Fruit fly (Drosophila melanogaster) whole organism, embryonic: ENCODE measurements around the gene Ir21a.

ENCODE experiments used
- Ada2b ChIP-seq: fragments of 200-800 bp; sonication (Bioruptor generic); IDR thresholded peaks from 2 replicates; pipeline ENCODE4 v1.3.6; 2022; ENCODE audit warnings: missing biosample characterization, missing genetic modification characterization
- CG10565 ChIP-seq: fragments of 200-800 bp; sonication (Bioruptor generic); optimal IDR thresholded peaks from 3 replicates; lab custom pipeline; 2016; ENCODE audit warnings: missing biosample characterization, mild to moderate bottlenecking, missing genetic modification characterization
- CG12071 ChIP-seq: fragments of 200-800 bp; sonication (Bioruptor generic); optimal IDR thresholded peaks from 3 replicates; lab custom pipeline; 2018; ENCODE audit warnings: missing biosample characterization, mild to moderate bottlenecking, missing genetic modification characterization
- CG12155 ChIP-seq: fragments of 200-800 bp; sonication (Bioruptor generic); optimal IDR thresholded peaks from 3 replicates; lab custom pipeline; 2016; ENCODE audit warnings: missing biosample characterization, missing genetic modification characterization
- CG14050 ChIP-seq: fragments of 200-800 bp; sonication (Bioruptor generic); IDR thresholded peaks from 3 replicates; pipeline ENCODE4 v1.3.6; 2022; ENCODE audit warnings: missing biosample characterization, missing genetic modification characterization
- CG15269 ChIP-seq: fragments of 200-800 bp; sonication (Bioruptor generic); optimal IDR thresholded peaks from 2 replicates; lab custom pipeline; 2018; ENCODE audit warnings: missing biosample characterization, mild to moderate bottlenecking, missing genetic modification characterization, moderate library complexity
- CG15514 ChIP-seq: fragments of 200-800 bp; sonication (Bioruptor generic); optimal IDR thresholded peaks from 3 replicates; lab custom pipeline; 2017; ENCODE audit warnings: missing biosample characterization, missing genetic modification characterization, mild to moderate bottlenecking, moderate library complexity, missing genetic modification reagents
- CG16779 ChIP-seq: fragments of 200-800 bp; sonication (Bioruptor generic); IDR thresholded peaks from 2 replicates; pipeline ENCODE4 v1.3.6; 2022; ENCODE audit warnings: missing biosample characterization, missing genetic modification characterization
- CG2199 ChIP-seq: fragments of 200-800 bp; sonication (Bioruptor generic); IDR thresholded peaks from 3 replicates; pipeline ENCODE4 v1.3.6; 2022; ENCODE audit warnings: missing biosample characterization, missing genetic modification characterization
- CG31388 ChIP-seq: fragments of 200-800 bp; sonication (Bioruptor generic); optimal IDR thresholded peaks from 2 replicates; lab custom pipeline; 2016; ENCODE audit warnings: missing biosample characterization, missing genetic modification characterization
- CG32532 ChIP-seq: fragments of 200-800 bp; sonication (Bioruptor generic); IDR thresholded peaks from 2 replicates; pipeline ENCODE4 v1.3.6; 2022; ENCODE audit warnings: missing biosample characterization, missing genetic modification characterization
- CG32767 ChIP-seq: fragments of 200-800 bp; sonication (Bioruptor generic); IDR thresholded peaks from 2 replicates; pipeline ENCODE4 v1.3.6; 2022; ENCODE audit warnings: missing biosample characterization, missing genetic modification characterization
- CG3281 ChIP-seq: fragments of 200-800 bp; sonication (Bioruptor generic); optimal IDR thresholded peaks from 3 replicates; lab custom pipeline; 2017; ENCODE audit warnings: missing biosample characterization, mild to moderate bottlenecking, missing genetic modification characterization
- CG3838 ChIP-seq: fragments of 200-800 bp; sonication (Bioruptor generic); optimal IDR thresholded peaks from 3 replicates; lab custom pipeline; 2016; ENCODE audit warnings: missing biosample characterization, missing genetic modification characterization
- CG3847 ChIP-seq: fragments of 200-800 bp; sonication (Bioruptor generic); IDR thresholded peaks from 2 replicates; pipeline ENCODE4 v1.3.6; 2022; ENCODE audit warnings: missing biosample characterization, missing genetic modification characterization
- CG5180 ChIP-seq: fragments of 200-800 bp; sonication (Bioruptor generic); optimal IDR thresholded peaks from 3 replicates; lab custom pipeline; 2017; ENCODE audit warnings: missing biosample characterization, missing genetic modification characterization, mild to moderate bottlenecking, moderate library complexity, missing genetic modification reagents
- CG8089 ChIP-seq: fragments of 200-800 bp; sonication (Bioruptor generic); optimal IDR thresholded peaks from 3 replicates; lab custom pipeline; 2016; ENCODE audit warnings: missing biosample characterization, missing genetic modification characterization
- Camta ChIP-seq: fragments of 200-800 bp; sonication (Bioruptor generic); optimal IDR thresholded peaks from 2 replicates; lab custom pipeline; 2016; ENCODE audit warnings: missing biosample characterization, missing genetic modification characterization
- Dek ChIP-seq: fragments of 200-800 bp; sonication (Bioruptor generic); optimal IDR thresholded peaks from 3 replicates; lab custom pipeline; 2019; ENCODE audit warnings: missing biosample characterization, mild to moderate bottlenecking, missing genetic modification characterization, moderate library complexity
- HHEX ChIP-seq: fragments of 200-800 bp; sonication (Bioruptor generic); optimal IDR thresholded peaks from 3 replicates; lab custom pipeline; 2017; ENCODE audit warnings: missing biosample characterization, mild to moderate bottlenecking, missing genetic modification characterization, missing genetic modification reagents
- HmgZ ChIP-seq: fragments of 200-800 bp; sonication (Bioruptor generic); optimal IDR thresholded peaks from 2 replicates; lab custom pipeline; 2018; ENCODE audit warnings: missing biosample characterization, mild to moderate bottlenecking, missing genetic modification characterization
- Max ChIP-seq: fragments of 200-800 bp; sonication (Bioruptor generic); optimal IDR thresholded peaks from 2 replicates; lab custom pipeline; 2016; ENCODE audit warnings: missing biosample characterization, mild to moderate bottlenecking, missing genetic modification characterization
- NC2α ChIP-seq: fragments of 200-800 bp; sonication (Bioruptor generic); optimal IDR thresholded peaks from 2 replicates; lab custom pipeline; 2016; ENCODE audit warnings: missing biosample characterization, missing genetic modification characterization
- NFAT ChIP-seq: fragments of 200-800 bp; sonication (Bioruptor generic); IDR thresholded peaks from 2 replicates; pipeline ENCODE4 v1.3.6; 2022; ENCODE audit warnings: missing biosample characterization, missing genetic modification characterization
- NfI ChIP-seq: fragments of 200-800 bp; sonication (Bioruptor generic); optimal IDR thresholded peaks from 3 replicates; lab custom pipeline; 2018; ENCODE audit warnings: missing biosample characterization, mild to moderate bottlenecking, missing genetic modification characterization, moderate library complexity
- Oli ChIP-seq: fragments of 200-800 bp; sonication (Bioruptor generic); optimal IDR thresholded peaks from 2 replicates; lab custom pipeline; 2018; ENCODE audit warnings: missing biosample characterization, mild to moderate bottlenecking, missing genetic modification characterization, moderate library complexity
- Opbp ChIP-seq: fragments of 200-800 bp; sonication (Bioruptor generic); IDR thresholded peaks from 3 replicates; pipeline ENCODE4 v1.3.6; 2022; ENCODE audit warnings: missing biosample characterization, missing genetic modification characterization; ENCODE audit not compliant: partially characterized antibody
- PHDP ChIP-seq: fragments of 200-800 bp; sonication (Bioruptor generic); optimal IDR thresholded peaks from 3 replicates; lab custom pipeline; 2018; ENCODE audit warnings: missing biosample characterization, mild to moderate bottlenecking, missing genetic modification characterization, moderate library complexity
- Sox102F ChIP-seq: fragments of 200-800 bp; sonication (Bioruptor generic); optimal IDR thresholded peaks from 2 replicates; lab custom pipeline; 2018; ENCODE audit warnings: missing biosample characterization, mild to moderate bottlenecking, missing genetic modification characterization, moderate library complexity
- Stat92E ChIP-seq, 3 experiments: fragments of >200 bp in 2 of 3; fragments of 200-800 bp in 1 of 3; sonication (Bioruptor generic) in 1 of 3; optimal IDR thresholded peaks; 2 replicates each; lab custom pipeline; 2017 to 2019; ENCODE audit warnings: missing biosample characterization in 3 of 3, missing genetic modification characterization in 3 of 3, mild to moderate bottlenecking in 1 of 3, moderate library complexity in 1 of 3
- ase ChIP-seq: fragments of 200-800 bp; sonication (Bioruptor generic); IDR thresholded peaks from 3 replicates; pipeline ENCODE4 v1.3.6; 2022; ENCODE audit warnings: missing biosample characterization, missing genetic modification characterization
- cas ChIP-seq: fragments of 200-800 bp; sonication (Bioruptor generic); IDR thresholded peaks from 2 replicates; pipeline ENCODE4 v1.3.6; 2022; ENCODE audit warnings: missing biosample characterization, missing genetic modification characterization
- ci ChIP-seq: fragments of 200-800 bp; sonication (Bioruptor generic); IDR thresholded peaks from 3 replicates; pipeline ENCODE4 v1.3.6; 2022; ENCODE audit warnings: missing biosample characterization, missing genetic modification characterization
- ems ChIP-seq: fragments of 200-800 bp; sonication (Bioruptor generic); optimal IDR thresholded peaks from 3 replicates; lab custom pipeline; 2016; ENCODE audit warnings: missing biosample characterization, missing genetic modification characterization
- en ChIP-seq: fragments of 200-800 bp; sonication (Bioruptor generic); optimal IDR thresholded peaks from 2 replicates; lab custom pipeline; 2016; ENCODE audit warnings: missing biosample characterization, missing genetic modification characterization
- gfzf ChIP-seq: fragments of 200-800 bp; sonication (Bioruptor generic); optimal IDR thresholded peaks from 2 replicates; lab custom pipeline; 2016; ENCODE audit warnings: missing biosample characterization, mild to moderate bottlenecking, missing genetic modification characterization, moderate library complexity
- gro ChIP-seq: fragments of 200-800 bp; sonication (Bioruptor generic); optimal IDR thresholded peaks from 2 replicates; lab custom pipeline; 2016; ENCODE audit warnings: missing biosample characterization, missing genetic modification characterization
- h ChIP-seq: fragments of >200 bp; optimal IDR thresholded peaks from 2 replicates; lab custom pipeline; 2017
- hbn ChIP-seq: fragments of 200-800 bp; sonication (Bioruptor generic); IDR thresholded peaks from 2 replicates; pipeline ENCODE4 v1.3.6; 2022; ENCODE audit warnings: missing biosample characterization, missing genetic modification characterization; ENCODE audit not compliant: partially characterized antibody
- her ChIP-seq: fragments of 200-800 bp; sonication (Bioruptor generic); optimal IDR thresholded peaks from 2 replicates; lab custom pipeline; 2016; ENCODE audit warnings: missing biosample characterization, missing genetic modification characterization
- lilli ChIP-seq: fragments of 200-800 bp; sonication (Bioruptor generic); optimal IDR thresholded peaks from 3 replicates; lab custom pipeline; 2016; ENCODE audit warnings: missing biosample characterization, missing genetic modification characterization
- lmd ChIP-seq: fragments of 200-800 bp; sonication (Bioruptor generic); IDR thresholded peaks from 2 replicates; pipeline ENCODE4 v1.3.6; 2022; ENCODE audit warnings: missing biosample characterization, missing genetic modification characterization
- mam ChIP-seq: fragments of 200-800 bp; sonication (Bioruptor generic); optimal IDR thresholded peaks from 3 replicates; lab custom pipeline; 2016; ENCODE audit warnings: missing biosample characterization, missing genetic modification characterization
- pan ChIP-seq, 4 experiments: fragments of >200 bp in 3 of 4; fragments of 200-800 bp in 1 of 4; sonication (Bioruptor generic) in 1 of 4; optimal IDR thresholded peaks in 3 of 4; IDR thresholded peaks in 1 of 4; 2 replicates each; pipeline versions ENCODE4 v1.3.6 to Lab custom; 2017 to 2022; ENCODE audit warnings: missing biosample characterization in 2 of 4, missing genetic modification characterization in 2 of 4, mixed read lengths in 1 of 4
- phol ChIP-seq: fragments of 200-800 bp; sonication (Bioruptor generic); optimal IDR thresholded peaks from 3 replicates; lab custom pipeline; 2018; ENCODE audit warnings: missing biosample characterization, mild to moderate bottlenecking, missing genetic modification characterization, moderate library complexity
- sisA ChIP-seq: fragments of 200-800 bp; sonication (Bioruptor generic); IDR thresholded peaks from 2 replicates; pipeline ENCODE4 v1.3.6; 2022; ENCODE audit warnings: missing biosample characterization, missing genetic modification characterization
- slbo ChIP-seq: fragments of 200-800 bp; sonication (Bioruptor generic); IDR thresholded peaks from 2 replicates; pipeline ENCODE4 v1.3.6; 2022; ENCODE audit warnings: missing biosample characterization, missing genetic modification characterization
- ttk ChIP-seq: fragments of 200-800 bp; sonication (Bioruptor generic); IDR thresholded peaks from 2 replicates; pipeline ENCODE4 v2.1.2; 2022; ENCODE audit warnings: missing biosample characterization, missing genetic modification characterization
- usp ChIP-seq: fragments of >200 bp; optimal IDR thresholded peaks from 2 replicates; lab custom pipeline; 2017; ENCODE audit warnings: missing biosample characterization, missing genetic modification characterization

Ir21a gene

DNA sequence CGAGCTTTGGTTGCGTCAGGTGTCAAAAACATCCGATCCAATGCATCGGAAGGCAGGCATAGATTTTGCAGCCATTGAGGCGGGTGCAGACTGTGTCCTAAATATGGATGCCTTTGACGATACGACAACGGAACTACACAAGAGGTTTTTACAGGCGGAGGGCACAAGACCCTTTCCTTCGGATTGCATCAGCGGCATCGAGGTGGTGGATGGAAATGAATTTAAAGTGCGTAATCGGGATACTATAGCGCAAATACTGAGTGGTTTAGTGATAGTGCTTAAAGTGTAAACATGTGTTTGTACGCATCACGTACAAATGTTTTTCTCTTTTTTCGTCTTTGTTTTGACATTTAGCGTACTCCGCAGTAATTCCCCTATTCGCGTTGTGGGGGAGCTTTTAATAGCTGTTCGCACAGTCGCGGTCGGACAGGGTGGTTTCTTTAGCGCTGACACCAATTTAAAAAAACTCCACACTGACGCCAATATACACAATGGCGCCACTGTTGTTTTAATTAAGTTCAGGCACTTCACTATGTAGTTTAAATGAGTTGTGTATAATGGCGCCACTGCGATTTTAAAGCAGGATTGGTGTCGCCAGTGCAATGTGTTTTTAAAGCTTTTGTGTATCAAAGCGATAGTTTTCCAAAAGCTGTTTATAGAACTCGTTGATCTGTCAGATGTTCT is 47.9 kb upstream of the Ir21a start (continued):
- peak; percentile 65 for TF ChIP-seq slbo (GFP tag; lab: Robert Waterston, UW)
- no peak for TF ChIP-seq Ada2b (GFP tag; lab: Robert Waterston, UW)
- peak; percentile 9 for TF ChIP-seq phol (tag; lab: Kevin White, UChicago)
- TF ChIP-seq CG32532 (GFP tag; lab: Robert Waterston, UW), result peak; percentile 82; the same call in 1 of the 2 replicates
- TF ChIP-seq CG15514 (GFP tag; lab: Kevin White, UChicago), result peak; percentile 75
- TF ChIP-seq Oli, result no peak
- TF ChIP-seq NC2α (GFP tag; lab: Kevin White, UChicago), result peak; percentile 1
- TF ChIP-seq CG12155, result peak; percentile 95
- TF ChIP-seq CG16779, result no peak
- TF ChIP-seq CG2199 (GFP tag; lab: Robert Waterston, UW), result 0 out of 3 replicates have a peak, but pooled peaks have one; percentile 62
- 0 out of 3 replicates have a peak, but pooled peaks have one; percentile 51 for TF ChIP-seq ase (GFP tag; lab: Robert Waterston, UW)
- TF ChIP-seq h, result no peak
- TF ChIP-seq Sox102F (GFP tag; lab: Kevin White, UChicago), result peak; percentile 47
- TF ChIP-seq CG10565, result no peak
- no peak for TF ChIP-seq pan (optimal IDR thresholded peaks at IDR 0.05; lab: Kevin White, UChicago)
- TF ChIP-seq pan (GFP tag; optimal IDR thresholded peaks at IDR 0.05 in 1 of 2, IDR thresholded peaks at IDR 0.05 in 1 of 2), result peak in 1 of 2 experiments; percentile 49
- TF ChIP-seq NfI (GFP tag; lab: Kevin White, UChicago), result peak; percentile 20
- TF ChIP-seq CG31388 (GFP tag; lab: Kevin White, UChicago), result no peak
- peak; percentile 29; the same call in 1 of the 2 replicates for TF ChIP-seq ttk
- TF ChIP-seq Camta (GFP tag; lab: Kevin White, UChicago), result peak; percentile 39
- TF ChIP-seq lmd (GFP tag; lab: Robert Waterston, UW), result peak; percentile 25; the same call in 1 of the 2 replicates
- peak; percentile 38 for TF ChIP-seq hbn (GFP tag; lab: Robert Waterston, UW)
- no peak for TF ChIP-seq sisA (GFP tag; lab: Robert Waterston, UW)
- no peak for TF ChIP-seq Max
- TF ChIP-seq CG32767 (GFP tag; lab: Robert Waterston, UW), result peak; percentile 49; the same call in 1 of the 2 replicates
- peak; percentile 52; the same call in 1 of the 2 replicates for TF ChIP-seq CG3847
- peak; percentile 15 for TF ChIP-seq CG15269 (tag; lab: Kevin White, UChicago)
- TF ChIP-seq CG12071 (GFP tag; lab: Kevin White, UChicago), result peak; percentile 27
- TF ChIP-seq HHEX (GFP tag; lab: Kevin White, UChicago), result peak; percentile 23
- peak; percentile 73; the same call in 1 of the 2 replicates for TF ChIP-seq NFAT (GFP tag; lab: Robert Waterston, UW)
- no peak for TF ChIP-seq CG3838 (GFP tag; lab: Kevin White, UChicago)
- peak; percentile 49 for TF ChIP-seq PHDP (tag; lab: Kevin White, UChicago)
- TF ChIP-seq gfzf, result peak; percentile 47
- TF ChIP-seq her (GFP tag; lab: Kevin White, UChicago), result peak; percentile 38
- TF ChIP-seq CG3281 (GFP tag; lab: Kevin White, UChicago), result peak; percentile 97
- peak; percentile 70 for TF ChIP-seq HmgZ (tag; lab: Kevin White, UChicago)
- peak; percentile 35 for TF ChIP-seq Dek (tag; lab: Kevin White, UChicago)
- no peak for TF ChIP-seq usp (GFP tag; lab: Kevin White, UChicago)
- peak; percentile 7 for TF ChIP-seq en
- TF ChIP-seq ci (GFP tag; lab: Robert Waterston, UW), result peak; percentile 73; the same call in 2 of the 3 replicates
- TF ChIP-seq CG14050, result peak; percentile 18; the same call in 1 of the 3 replicates
- TF ChIP-seq cas, result no peak
- TF ChIP-seq lilli (GFP tag; lab: Kevin White, UChicago), result peak; percentile 71
- peak; percentile 25 for TF ChIP-seq mam
- TF ChIP-seq Stat92E (GFP tag; optimal IDR thresholded peaks at IDR 0.05; lab: Kevin White, UChicago), result no peak
- TF ChIP-seq CG5180 (GFP tag; lab: Kevin White, UChicago), result no peak
- TF ChIP-seq gro, result peak; percentile 66
- peak; percentile 65; the same call in 2 of the 3 replicates for TF ChIP-seq Opbp
- peak; percentile 33 for TF ChIP-seq CG8089
- TF ChIP-seq ems, result no peak
